Fruit fly (Drosophila melanogaster): ENCODE measurements around the gene Gcna.
A peak's percentile ranks its signal among the peaks of the same experiment; 100 is the strongest.

dm6 chrX:1893532-1893931 is 27.9 kb upstream of the Gcna start:
- TF ChIP-seq CG11617 (GFP tag; optimal IDR thresholded peaks at IDR 0.05) (no peak), CG7045 (GFP tag; optimal IDR thresholded peaks at IDR 0.05) (no peak), kay (GFP tag; ENCODE audit: borderline replicate concordance) (no peak), tj (GFP tag; optimal IDR thresholded peaks at IDR 0.05) (no peak), bab1 (GFP tag; optimal IDR thresholded peaks at IDR 0.05) (no peak), CG1620 (GFP tag; optimal IDR thresholded peaks at IDR 0.05) (no peak), cnc (optimal IDR thresholded peaks at IDR 0.05) (no peak), CG5204 (GFP tag; optimal IDR thresholded peaks at IDR 0.05) (no peak), Crg-1 (GFP tag; optimal IDR thresholded peaks at IDR 0.05) (no peak), CG14711 (tag; optimal IDR thresholded peaks at IDR 0.05) (no peak), CG33017 (tag; optimal IDR thresholded peaks at IDR 0.05) (no peak), cic (GFP tag; optimal IDR thresholded peaks at IDR 0.05) (peak; percentile 8), Hr96 (GFP tag; optimal IDR thresholded peaks at IDR 0.05) (no peak)
